Worm (Caenorhabditis elegans): ENCODE results near the gene R148.7.

DNA sequence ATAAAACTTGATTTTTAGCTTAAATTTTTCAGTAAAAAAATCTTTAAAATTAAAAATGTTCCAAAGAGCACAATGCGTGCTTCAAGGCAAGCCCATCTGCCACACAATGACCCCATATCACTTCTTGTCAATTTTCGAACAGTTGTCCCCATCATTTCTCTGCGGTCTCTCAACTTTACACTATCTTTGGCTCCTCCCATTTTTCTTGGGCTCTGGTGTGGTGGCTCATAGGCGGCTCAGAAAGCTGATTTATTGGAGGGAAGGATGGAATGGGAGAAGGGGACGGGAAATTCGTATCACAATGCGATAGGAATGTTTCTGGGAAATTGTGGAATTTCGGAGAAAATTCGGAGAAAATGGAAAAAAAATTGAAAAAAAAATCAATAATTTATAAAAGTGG, 2.4 kb upstream of the R148.7 start:
- no peak for TF ChIP-seq alr-1 (tag; optimal IDR thresholded peaks at IDR 0.05)
- no peak for TF ChIP-seq fos-1 (tag; optimal IDR thresholded peaks at IDR 0.05)
- no peak for TF ChIP-seq ceh-82 (tag; optimal IDR thresholded peaks at IDR 0.05)
- no peak for TF ChIP-seq elt-3 (tag; optimal IDR thresholded peaks at IDR 0.05)
- TF ChIP-seq ztf-11 (tag; optimal IDR thresholded peaks at IDR 0.05), result no peak
- no peak for TF ChIP-seq mdl-1 (tag; optimal IDR thresholded peaks at IDR 0.05)
- TF ChIP-seq nhr-12 (tag; optimal IDR thresholded peaks at IDR 0.05), result no peak
- TF ChIP-seq nhr-237 (tag; optimal IDR thresholded peaks at IDR 0.05), result no peak
- TF ChIP-seq R02D3.7 (tag; optimal IDR thresholded peaks at IDR 0.05), result no peak
- no peak for TF ChIP-seq unc-39 (tag; optimal IDR thresholded peaks at IDR 0.05)
- TF ChIP-seq skn-1 (tag; optimal IDR thresholded peaks at IDR 0.05), result no peak
- TF ChIP-seq blmp-1 (tag; optimal IDR thresholded peaks at IDR 0.05; ENCODE audit: insufficient read depth), result no peak
